Worm (Caenorhabditis elegans) whole organism, L2 larva: ENCODE data around the gene F11D11.12.

Experiments
- dmd-4 ChIP-seq: sonication (generic microtip); optimal IDR thresholded peaks from 2 replicates; lab custom pipeline; 2017; ENCODE audit warnings: missing biosample characterization, missing genetic modification characterization
- egl-27 ChIP-seq: sonication (generic microtip); optimal IDR thresholded peaks from 3 replicates; lab custom pipeline; 2017; ENCODE audit warnings: missing biosample characterization, missing genetic modification reagents, missing genetic modification characterization
- elt-3 ChIP-seq: sonication (generic microtip); optimal IDR thresholded peaks from 2 replicates; lab custom pipeline; 2017; ENCODE audit warnings: missing biosample characterization, missing genetic modification characterization
- fos-1 ChIP-seq: fragments of 150-350 bp; optimal IDR thresholded peaks from 2 replicates; lab custom pipeline; 2014; ENCODE audit warnings: missing biosample characterization, missing genetic modification characterization
- lsy-2 ChIP-seq, 2 experiments: fragments of 150-350 bp in 1 of 2; sonication (generic microtip) in 1 of 2; optimal IDR thresholded peaks; 2 replicates each; lab custom pipeline; 2014 to 2017; ENCODE audit warnings: missing biosample characterization in 2 of 2, missing genetic modification characterization in 2 of 2
- nhr-12 ChIP-seq: fragments of 150-350 bp; optimal IDR thresholded peaks from 2 replicates; lab custom pipeline; 2014; ENCODE audit warnings: missing biosample characterization, missing genetic modification characterization
- nhr-25 ChIP-seq: fragments of 150-350 bp; sonication (generic microtip); optimal IDR thresholded peaks from 3 replicates; lab custom pipeline; 2014; ENCODE audit warnings: missing biosample characterization, missing genetic modification characterization
- skn-1 ChIP-seq: sonication (generic microtip); optimal IDR thresholded peaks from 2 replicates; lab custom pipeline; 2017; ENCODE audit warnings: missing biosample characterization, missing genetic modification characterization
- unc-62 ChIP-seq: fragments of 150-350 bp; optimal IDR thresholded peaks from 2 replicates; lab custom pipeline; 2014; ENCODE audit warnings: missing biosample characterization, missing genetic modification reagents, missing genetic modification characterization
- zag-1 ChIP-seq: fragments of 150-350 bp; optimal IDR thresholded peaks from 2 replicates; lab custom pipeline; 2014; ENCODE audit warnings: missing biosample characterization, missing genetic modification characterization
- ztf-11 ChIP-seq: sonication (generic microtip); optimal IDR thresholded peaks from 2 replicates; lab custom pipeline; 2017; ENCODE audit warnings: missing biosample characterization, missing genetic modification characterization

- TF ChIP-seq zag-1 (tag; lab: Kevin White, UChicago) (no peak), dmd-4 (tag; lab: Kevin White, UChicago) (no peak), elt-3 (no peak), unc-62 (no peak), fos-1 (tag; lab: Kevin White, UChicago) (no peak), ztf-11 (tag; lab: Kevin White, UChicago) (no peak), skn-1 (tag; lab: Kevin White, UChicago) (no peak), lsy-2 (tag; optimal IDR thresholded peaks at IDR 0.05; lab: Kevin White, UChicago) (no peak), egl-27 (tag; lab: Kevin White, UChicago) (no peak), nhr-25 (tag; lab: Kevin White, UChicago) (no peak), nhr-12 (tag; lab: Kevin White, UChicago) (no peak)
These were observed 20.1 kb upstream of the F11D11.12 start, which contains the start of gene clec-255 for ce11 chrV:18770623-18771022.
